Worm (Caenorhabditis elegans) whole organism, mixed stage, embryonic: ENCODE data around the gene gst-34.

Experiments used
- elt-1 ChIP-seq: sonication (generic microtip); optimal IDR thresholded peaks from 2 replicates; lab custom pipeline; 2017; ENCODE audit warnings: missing genetic modification characterization, mild to moderate bottlenecking, missing compliant biosample characterization, antibody characterized with exemption, moderate library complexity, borderline replicate concordance; ENCODE audit not compliant: insufficient read depth
- lin-13 ChIP-seq: fragments of 150-350 bp; optimal IDR thresholded peaks from 2 replicates; lab custom pipeline; 2014; ENCODE audit warnings: missing biosample characterization, missing genetic modification characterization
- mep-1 ChIP-seq: fragments of 150-350 bp; optimal IDR thresholded peaks from 2 replicates; lab custom pipeline; 2017; ENCODE audit warnings: missing biosample characterization, missing genetic modification reagents, missing genetic modification characterization, inconsistent platforms
- nhr-12 ChIP-seq: fragments of 150-350 bp; optimal IDR thresholded peaks from 2 replicates; lab custom pipeline; 2014; ENCODE audit warnings: missing biosample characterization, missing genetic modification characterization
- nhr-237 ChIP-seq: fragments of 150-350 bp; optimal IDR thresholded peaks from 2 replicates; lab custom pipeline; 2014; ENCODE audit warnings: missing biosample characterization, missing genetic modification characterization
- nhr-28 ChIP-seq: fragments of 150-350 bp; optimal IDR thresholded peaks from 2 replicates; lab custom pipeline; 2014; ENCODE audit warnings: missing biosample characterization, missing genetic modification characterization
- snpc-4 ChIP-seq: fragments of 150-350 bp; optimal IDR thresholded peaks from 2 replicates; lab custom pipeline; 2014; ENCODE audit warnings: missing biosample characterization, missing genetic modification characterization
- unc-39 ChIP-seq: fragments of 150-350 bp; optimal IDR thresholded peaks from 2 replicates; lab custom pipeline; 2014; ENCODE audit warnings: missing biosample characterization, missing genetic modification characterization
- zip-8 ChIP-seq: fragments of 150-350 bp; optimal IDR thresholded peaks from 2 replicates; lab custom pipeline; 2014; ENCODE audit warnings: missing biosample characterization, missing genetic modification characterization

DNA sequence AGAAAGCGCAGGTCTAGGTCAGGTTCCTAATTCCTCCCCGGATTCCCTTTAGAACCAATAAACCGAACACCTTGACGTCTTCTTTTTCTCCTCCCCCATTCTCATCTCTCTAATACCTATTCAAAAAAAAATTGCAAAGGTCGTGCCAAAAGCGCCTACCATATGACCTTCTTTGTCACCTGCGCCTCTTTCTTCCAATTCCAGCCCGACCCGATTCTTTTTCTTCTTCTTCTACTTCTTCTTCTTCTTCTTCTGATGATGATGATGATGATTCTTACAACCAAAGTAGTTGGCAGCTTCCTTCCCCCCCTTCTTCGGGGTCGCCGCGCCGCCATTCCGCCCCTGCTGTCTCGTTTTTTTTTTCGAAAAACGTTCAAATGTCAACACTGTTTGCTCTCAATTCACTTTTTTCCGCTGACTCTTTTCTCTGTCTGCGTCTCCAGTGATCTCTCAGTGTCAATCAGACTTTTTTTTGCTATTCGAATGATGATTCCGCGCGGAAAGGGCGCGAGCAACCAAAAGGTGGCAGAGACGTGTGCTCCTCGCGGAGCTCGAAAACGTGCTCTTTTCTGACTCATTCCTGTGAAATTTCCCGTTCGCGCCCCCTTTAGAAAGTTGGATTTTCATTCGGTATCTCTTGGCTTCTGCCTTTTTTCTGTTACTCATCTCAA lies 20.5 kb upstream of the gst-34 start:
- no peak for TF ChIP-seq mep-1
- no peak for TF ChIP-seq nhr-237
- no peak for TF ChIP-seq nhr-28 (tag; lab: Kevin White, UChicago)
- TF ChIP-seq snpc-4 (tag; lab: Kevin White, UChicago) = no peak
- TF ChIP-seq nhr-12 = no peak
- TF ChIP-seq elt-1 (tag; lab: Kevin White, UChicago) = no peak
- TF ChIP-seq lin-13 (tag; lab: Kevin White, UChicago) = no peak
- no peak for TF ChIP-seq unc-39 (tag; lab: Kevin White, UChicago)
- no peak for TF ChIP-seq zip-8 (tag; lab: Kevin White, UChicago)
